Fruit fly (Drosophila melanogaster): ENCODE measurements around the gene Caf1-180.

Gene Caf1-180

dm6 chrX:8558762-8559172 lies 47.3 kb downstream of the Caf1-180 start, which contains the start of gene IntS4 (continued):
- no peak for TF ChIP-seq CG6813 (GFP tag; optimal IDR thresholded peaks at IDR 0.05)
- TF ChIP-seq CG1529 (GFP tag; optimal IDR thresholded peaks at IDR 0.05) = no peak
- no peak for TF ChIP-seq CG17912 (GFP tag; optimal IDR thresholded peaks at IDR 0.05)
- TF ChIP-seq ac (GFP tag; optimal IDR thresholded peaks at IDR 0.05) = no peak
- peak; percentile 44 for TF ChIP-seq PHDP (tag; optimal IDR thresholded peaks at IDR 0.05)
- TF ChIP-seq CG11723 (GFP tag; optimal IDR thresholded peaks at IDR 0.05) = no peak
- peak; percentile 56 for TF ChIP-seq Ssrp (tag; optimal IDR thresholded peaks at IDR 0.05)
- peak; percentile 46 for TF ChIP-seq CG1602 (GFP tag; optimal IDR thresholded peaks at IDR 0.05)
- peak; percentile 39 to 82 for TF ChIP-seq dpn (GFP tag; optimal IDR thresholded peaks at IDR 0.05)
- peak; percentile 47 for TF ChIP-seq al (GFP tag; IDR thresholded peaks at IDR 0.05)
- peak; percentile 77 for TF ChIP-seq lilli (GFP tag; optimal IDR thresholded peaks at IDR 0.05)
- peak; percentile 65 for TF ChIP-seq CG12659 (GFP tag; optimal IDR thresholded peaks at IDR 0.05)
- peak; percentile 4 for TF ChIP-seq gfzf (GFP tag; optimal IDR thresholded peaks at IDR 0.05)
- no peak for TF ChIP-seq CG7745 (tag; optimal IDR thresholded peaks at IDR 0.05)
- peak; percentile 63 for TF ChIP-seq CG30020 (tag; optimal IDR thresholded peaks at IDR 0.05)
- TF ChIP-seq CG1792 (GFP tag; optimal IDR thresholded peaks at IDR 0.05) = no peak
- peak; percentile 50 for TF ChIP-seq ssp (GFP tag; IDR thresholded peaks at IDR 0.05)
- TF ChIP-seq Opbp (GFP tag; IDR thresholded peaks at IDR 0.05; ENCODE audit: partially characterized antibody) = peak; percentile 87
- no peak for TF ChIP-seq Kr (GFP tag; optimal IDR thresholded peaks at IDR 0.05)
- peak; percentile 12 for TF ChIP-seq CG3407 (GFP tag; optimal IDR thresholded peaks at IDR 0.05)
- no peak for TF ChIP-seq yki (optimal IDR thresholded peaks at IDR 0.05)
- no peak for TF ChIP-seq sim (GFP tag; IDR thresholded peaks at IDR 0.05)
- no peak for TF ChIP-seq salm (tag; optimal IDR thresholded peaks at IDR 0.05)
- TF ChIP-seq CG10274 (GFP tag; optimal IDR thresholded peaks at IDR 0.05) = no peak
- TF ChIP-seq CG10366 (GFP tag; IDR thresholded peaks at IDR 0.05) = peak; percentile 59
- TF ChIP-seq CG4854 (GFP tag; optimal IDR thresholded peaks at IDR 0.05) = peak; percentile 39
- TF ChIP-seq CG8089 (GFP tag; optimal IDR thresholded peaks at IDR 0.05) = no peak
- TF ChIP-seq E2f2 (GFP tag; IDR thresholded peaks at IDR 0.05) = peak; percentile 50
- TF ChIP-seq ara (GFP tag; IDR thresholded peaks at IDR 0.05) = peak; percentile 48; the same call in 1 of the 2 replicates
- TF ChIP-seq CG10209 (GFP tag; optimal IDR thresholded peaks at IDR 0.05) = peak; percentile 53
- no peak; the same call in 1 of the 2 replicates for TF ChIP-seq CG14667 (GFP tag; IDR thresholded peaks at IDR 0.05)
- TF ChIP-seq pum (GFP tag; optimal IDR thresholded peaks at IDR 0.05) = peak; percentile 8
- 0 out of 2 replicates have a peak, but pooled peaks have one; percentile 36 for TF ChIP-seq CG7372 (GFP tag; IDR thresholded peaks at IDR 0.05)
- TF ChIP-seq CG31441 (GFP tag; IDR thresholded peaks at IDR 0.05) = peak; percentile 59; the same call in 1 of the 2 replicates
- TF ChIP-seq chm (GFP tag; IDR thresholded peaks at IDR 0.05) = no peak
- TF ChIP-seq CG2129 (GFP tag; IDR thresholded peaks at IDR 0.05; ENCODE audit: partially characterized antibody) = peak; percentile 89
- no peak for TF ChIP-seq CG5180 (GFP tag; optimal IDR thresholded peaks at IDR 0.05)
- no peak for TF ChIP-seq Awh (GFP tag; IDR thresholded peaks at IDR 0.05)
- 0 out of 2 replicates have a peak, but pooled peaks have one; percentile 50 for TF ChIP-seq vvl (GFP tag; IDR thresholded peaks at IDR 0.05)
- peak; percentile 67 for TF ChIP-seq CG17186 (GFP tag; optimal IDR thresholded peaks at IDR 0.05)
- no peak for TF ChIP-seq CG9437 (GFP tag; optimal IDR thresholded peaks at IDR 0.05)
- no peak for TF ChIP-seq fd102C (GFP tag; optimal IDR thresholded peaks at IDR 0.05)
- peak; percentile 63 for TF ChIP-seq zen (tag; optimal IDR thresholded peaks at IDR 0.05)
- TF ChIP-seq Chrac-16 (GFP tag; optimal IDR thresholded peaks at IDR 0.05) = peak; percentile 70
- no peak for TF ChIP-seq CG11504 (tag; optimal IDR thresholded peaks at IDR 0.05)
- TF ChIP-seq CG9876 (GFP tag; optimal IDR thresholded peaks at IDR 0.05) = no peak
- TF ChIP-seq tgo (GFP tag; IDR thresholded peaks at IDR 0.05) = peak; percentile 53
- no peak for TF ChIP-seq crol (GFP tag; IDR thresholded peaks at IDR 0.05)
- TF ChIP-seq Dad (GFP tag; optimal IDR thresholded peaks at IDR 0.05) = peak; percentile 34
- TF ChIP-seq E2f1 (GFP tag; IDR thresholded peaks at IDR 0.05) = peak; percentile 64
- peak; percentile 95 for TF ChIP-seq sna (GFP tag; IDR thresholded peaks at IDR 0.05; ENCODE audit: partially characterized antibody)
